Worm (Caenorhabditis elegans) whole organism, mixed stage, embryonic: Measurements from ENCODE around the gene col-165.

Experiments
- M03D4.4 ChIP-seq: sonication (generic microtip); optimal IDR thresholded peaks from 2 replicates; lab custom pipeline; 2017; ENCODE audit warnings: mild to moderate bottlenecking, missing genetic modification characterization, missing compliant biosample characterization
- bed-3 ChIP-seq: fragments of 200-800 bp; sonication (Bioruptor generic); optimal IDR thresholded peaks from 3 replicates; lab custom pipeline; 2018; ENCODE audit warnings: mild to moderate bottlenecking, missing genetic modification characterization, moderate library complexity, missing compliant biosample characterization
- blmp-1 ChIP-seq: fragments of 150-350 bp; optimal IDR thresholded peaks from 2 replicates; lab custom pipeline; 2014; ENCODE audit warnings: missing biosample characterization, missing genetic modification characterization
- ceh-39 ChIP-seq: fragments of 150-350 bp; optimal IDR thresholded peaks from 2 replicates; lab custom pipeline; 2014; ENCODE audit warnings: missing biosample characterization, missing genetic modification characterization
- ceh-43 ChIP-seq: fragments of 200-800 bp; sonication (Bioruptor generic); optimal IDR thresholded peaks from 2 replicates; lab custom pipeline; 2018; ENCODE audit warnings: mild to moderate bottlenecking, missing genetic modification characterization, moderate library complexity, missing compliant biosample characterization
- ceh-83 ChIP-seq: fragments of 200-800 bp; sonication (Bioruptor generic); optimal IDR thresholded peaks from 2 replicates; lab custom pipeline; 2018; ENCODE audit warnings: mild to moderate bottlenecking, missing genetic modification characterization, missing compliant biosample characterization
- ces-1 ChIP-seq: fragments of 150-350 bp; optimal IDR thresholded peaks from 2 replicates; lab custom pipeline; 2014; ENCODE audit warnings: missing biosample characterization, missing genetic modification reagents, missing genetic modification characterization
- cnd-1 ChIP-seq: fragments of 200-800 bp; sonication (Bioruptor generic); optimal IDR thresholded peaks from 2 replicates; lab custom pipeline; 2018; ENCODE audit warnings: mild to moderate bottlenecking, missing genetic modification characterization, missing compliant biosample characterization
- drap-1 ChIP-seq: fragments of 200-800 bp; sonication (Bioruptor generic); optimal IDR thresholded peaks from 3 replicates; lab custom pipeline; 2018; ENCODE audit warnings: mild to moderate bottlenecking, missing genetic modification characterization, missing compliant biosample characterization
- elt-1 ChIP-seq: sonication (generic microtip); optimal IDR thresholded peaks from 2 replicates; lab custom pipeline; 2017; ENCODE audit warnings: missing genetic modification characterization, mild to moderate bottlenecking, missing compliant biosample characterization, antibody characterized with exemption, moderate library complexity, borderline replicate concordance; ENCODE audit not compliant: insufficient read depth
- elt-3 ChIP-seq: fragments of 150-350 bp; optimal IDR thresholded peaks from 2 replicates; lab custom pipeline; 2014; ENCODE audit warnings: missing biosample characterization, missing genetic modification characterization
- flh-1 ChIP-seq: fragments of 200-800 bp; sonication (Bioruptor generic); optimal IDR thresholded peaks from 2 replicates; lab custom pipeline; 2018; ENCODE audit warnings: mild to moderate bottlenecking, missing genetic modification characterization, moderate library complexity, missing compliant biosample characterization
- ham-2 ChIP-seq: fragments of 200-800 bp; sonication (Bioruptor generic); optimal IDR thresholded peaks from 2 replicates; lab custom pipeline; 2018; ENCODE audit warnings: mild to moderate bottlenecking, missing genetic modification characterization, missing compliant biosample characterization
- hlh-1 ChIP-seq: fragments of 150-350 bp; optimal IDR thresholded peaks from 2 replicates; lab custom pipeline; 2014; ENCODE audit warnings: missing biosample characterization, missing genetic modification reagents, missing genetic modification characterization
- lin-13 ChIP-seq: fragments of 150-350 bp; optimal IDR thresholded peaks from 2 replicates; lab custom pipeline; 2014; ENCODE audit warnings: missing biosample characterization, missing genetic modification characterization
- lin-32 ChIP-seq: fragments of 200-800 bp; sonication (Bioruptor generic); optimal IDR thresholded peaks from 2 replicates; lab custom pipeline; 2018; ENCODE audit warnings: mild to moderate bottlenecking, missing genetic modification characterization, missing compliant biosample characterization
- lsy-2 ChIP-seq: fragments of 150-350 bp; optimal IDR thresholded peaks from 2 replicates; lab custom pipeline; 2014; ENCODE audit warnings: missing biosample characterization, missing genetic modification characterization
- mep-1 ChIP-seq: fragments of 150-350 bp; optimal IDR thresholded peaks from 2 replicates; lab custom pipeline; 2017; ENCODE audit warnings: missing biosample characterization, missing genetic modification reagents, missing genetic modification characterization, inconsistent platforms
- mls-2 ChIP-seq: sonication (generic microtip); optimal IDR thresholded peaks from 2 replicates; lab custom pipeline; 2016; ENCODE audit warnings: mild to moderate bottlenecking, missing genetic modification characterization, moderate library complexity, missing compliant biosample characterization
- nhr-12 ChIP-seq: fragments of 150-350 bp; optimal IDR thresholded peaks from 2 replicates; lab custom pipeline; 2014; ENCODE audit warnings: missing biosample characterization, missing genetic modification characterization
- nhr-237 ChIP-seq: fragments of 150-350 bp; optimal IDR thresholded peaks from 2 replicates; lab custom pipeline; 2014; ENCODE audit warnings: missing biosample characterization, missing genetic modification characterization
- nhr-28 ChIP-seq: fragments of 150-350 bp; optimal IDR thresholded peaks from 2 replicates; lab custom pipeline; 2014; ENCODE audit warnings: missing biosample characterization, missing genetic modification characterization
- nhr-76 ChIP-seq: sonication (generic microtip); optimal IDR thresholded peaks from 2 replicates; lab custom pipeline; 2017; ENCODE audit warnings: missing biosample characterization, missing genetic modification characterization
- pha-4 ChIP-seq: fragments of 150-350 bp; optimal IDR thresholded peaks from 2 replicates; lab custom pipeline; 2018; ENCODE audit warnings: missing biosample characterization, missing genetic modification reagents, missing genetic modification characterization
- sem-2 ChIP-seq: fragments of 200-800 bp; sonication (Bioruptor generic); optimal IDR thresholded peaks from 2 replicates; lab custom pipeline; 2018; ENCODE audit warnings: mild to moderate bottlenecking, missing genetic modification characterization, missing compliant biosample characterization
- snpc-4 ChIP-seq: fragments of 150-350 bp; optimal IDR thresholded peaks from 2 replicates; lab custom pipeline; 2014; ENCODE audit warnings: missing biosample characterization, missing genetic modification characterization
- sptf-1 ChIP-seq: sonication (generic microtip); optimal IDR thresholded peaks from 2 replicates; lab custom pipeline; 2017; ENCODE audit warnings: mild to moderate bottlenecking, missing genetic modification characterization, moderate library complexity, missing compliant biosample characterization
- tbx-8 ChIP-seq: fragments of 200-800 bp; sonication (Bioruptor generic); optimal IDR thresholded peaks from 2 replicates; lab custom pipeline; 2018; ENCODE audit warnings: mild to moderate bottlenecking, missing genetic modification characterization, moderate library complexity, missing compliant biosample characterization
- unc-120 ChIP-seq: sonication (generic microtip); optimal IDR thresholded peaks from 2 replicates; lab custom pipeline; 2017; ENCODE audit warnings: missing genetic modification characterization, missing compliant biosample characterization; ENCODE audit not compliant: poor library complexity, severe bottlenecking
- unc-62 ChIP-seq: fragments of 150-350 bp; optimal IDR thresholded peaks from 2 replicates; lab custom pipeline; 2014; ENCODE audit warnings: missing biosample characterization, missing genetic modification reagents, missing genetic modification characterization
- zip-8 ChIP-seq: fragments of 150-350 bp; optimal IDR thresholded peaks from 2 replicates; lab custom pipeline; 2014; ENCODE audit warnings: missing biosample characterization, missing genetic modification characterization

The col-165 gene

ce11 chrX:4370756-4371155, 17.3 kb downstream of the col-165 start, which contains the start of gene R160.5:
Gene R160.5, minus strand, starts transcription at chrX:4370856.
- TF ChIP-seq bed-3 (GFP tag; lab: Kevin White, UChicago) (no peak), sptf-1 (tag; lab: Kevin White, UChicago) (no peak), nhr-76 (no peak), sem-2 (GFP tag; lab: Kevin White, UChicago) (no peak), nhr-28 (tag; lab: Kevin White, UChicago) (no peak), cnd-1 (tag; lab: Kevin White, UChicago) (no peak)
- TF ChIP-seq, all 35 proteins: peak for 0

- TF ChIP-seq bed-3 (GFP tag; lab: Kevin White, UChicago) (no peak), unc-120 (tag; lab: Kevin White, UChicago) (no peak), cnd-1 (tag; lab: Kevin White, UChicago) (no peak), ceh-39 (tag; lab: Kevin White, UChicago) (no peak), nhr-28 (tag; lab: Kevin White, UChicago) (no peak), zip-8 (tag; lab: Kevin White, UChicago) (no peak), unc-62 (GFP tag; lab: Kevin White, UChicago) (no peak), elt-1 (tag; lab: Kevin White, UChicago) (no peak), ces-1 (no peak), ham-2 (GFP tag; lab: Kevin White, UChicago) (no peak), hlh-1 (tag; lab: Kevin White, UChicago) (no peak), mls-2 (tag; lab: Kevin White, UChicago) (no peak), M03D4.4 (tag; lab: Kevin White, UChicago) (no peak), snpc-4 (tag; lab: Kevin White, UChicago) (no peak), elt-3 (tag; lab: Kevin White, UChicago) (no peak)
These were observed 18.0 kb downstream of the col-165 start, which contains the start of gene R160.13 for ce11 chrX:4371413-4371812. Gene R160.13, minus strand, starts transcription at chrX:4371513.

ce11 chrX:4371988-4372387, 18.6 kb downstream of the col-165 start, which contains the start of gene R160.14:
Gene R160.14, minus strand, starts transcription at chrX:4372088.
- no peak for TF ChIP-seq flh-1
- TF ChIP-seq nhr-237 (tag; lab: Kevin White, UChicago) = no peak
- no peak for TF ChIP-seq elt-1 (tag; lab: Kevin White, UChicago)

ce11 chrX:4373123-4373522, 19.7 kb downstream of the col-165 start, which contains the start of gene R160.6:
Gene R160.6, minus strand, starts transcription at chrX:4373223.
- TF ChIP-seq nhr-28 (tag; lab: Kevin White, UChicago) (no peak), lsy-2 (tag; lab: Kevin White, UChicago) (no peak), ham-2 (GFP tag; lab: Kevin White, UChicago) (no peak), blmp-1 (tag; lab: Kevin White, UChicago) (no peak), hlh-1 (tag; lab: Kevin White, UChicago) (no peak), sem-2 (GFP tag; lab: Kevin White, UChicago) (no peak), mep-1 (tag; lab: Kevin White, UChicago) (no peak), pha-4 (tag; lab: Kevin White, UChicago) (no peak), tbx-8 (GFP tag; lab: Kevin White, UChicago) (no peak), mls-2 (tag; lab: Kevin White, UChicago) (no peak), ces-1 (no peak), cnd-1 (tag; lab: Kevin White, UChicago) (no peak), lin-13 (tag; lab: Kevin White, UChicago) (no peak), unc-62 (GFP tag; lab: Kevin White, UChicago) (no peak), ceh-43 (GFP tag; lab: Kevin White, UChicago) (no peak)

ce11 chrX:4376801-4377200, 23.4 kb downstream of the col-165 start, which contains the start of gene R160.2:
Gene R160.2, minus strand, starts transcription at chrX:4376901.
- TF ChIP-seq unc-62 (GFP tag; lab: Kevin White, UChicago) = no peak

ce11 chrX:4377689-4378088, 24.3 kb downstream of the col-165 start, which contains the start of gene R160.12:
Gene R160.12, minus strand, starts transcription at chrX:4377789.
- no peak for TF ChIP-seq drap-1 (GFP tag; lab: Kevin White, UChicago)
- TF ChIP-seq M03D4.4 (tag; lab: Kevin White, UChicago) = no peak
- no peak for TF ChIP-seq bed-3 (GFP tag; lab: Kevin White, UChicago)
- TF ChIP-seq nhr-12 = no peak
- TF ChIP-seq lin-32 = no peak
- TF ChIP-seq nhr-237 (tag; lab: Kevin White, UChicago) = no peak
- TF ChIP-seq ceh-39 (tag; lab: Kevin White, UChicago) = no peak
- no peak for TF ChIP-seq ceh-83 (GFP tag; lab: Kevin White, UChicago)
